Fruit fly (Drosophila melanogaster): ENCODE results near the gene bond.
A peak's percentile ranks its signal among the peaks of the same experiment; 100 is the strongest.

The bond gene

DNA sequence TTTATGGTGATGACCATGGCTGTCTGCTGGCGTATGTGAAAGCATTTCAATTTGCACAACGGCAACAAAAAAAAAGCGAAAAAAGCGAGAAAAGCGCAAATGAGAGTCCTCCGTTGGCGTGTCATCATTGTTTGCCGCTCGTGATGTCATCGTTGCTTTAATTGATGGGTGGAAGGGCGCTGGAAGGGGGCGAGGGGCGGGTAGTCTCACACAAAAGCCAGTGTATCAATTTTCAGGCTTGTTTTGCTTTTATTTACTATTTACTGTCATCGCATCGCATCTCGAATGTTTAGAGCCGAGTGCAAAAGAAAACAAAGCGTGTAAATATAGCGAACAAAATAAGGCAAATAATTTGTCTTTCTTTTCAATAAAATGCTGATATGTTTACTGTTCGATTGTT lies 38.8 kb downstream of the bond start (continued):
- TF ChIP-seq Abd-B (GFP tag; optimal IDR thresholded peaks at IDR 0.05), result no peak
- TF ChIP-seq sima (GFP tag; optimal IDR thresholded peaks at IDR 0.05), result no peak
- peak; percentile 88 for TF ChIP-seq ATbp (GFP tag; optimal IDR thresholded peaks at IDR 0.05)
- TF ChIP-seq Chrac-16 (GFP tag; optimal IDR thresholded peaks at IDR 0.05), result no peak
- TF ChIP-seq CG15269 (tag; optimal IDR thresholded peaks at IDR 0.05), result no peak
- no peak for TF ChIP-seq crc (GFP tag; optimal IDR thresholded peaks at IDR 0.05)
- no peak for TF ChIP-seq pb (GFP tag; optimal IDR thresholded peaks at IDR 0.05)
- TF ChIP-seq ftz-f1 (GFP tag; optimal IDR thresholded peaks at IDR 0.05), result no peak
- peak; percentile 13 for TF ChIP-seq CG6654 (GFP tag; optimal IDR thresholded peaks at IDR 0.05)
- no peak for TF ChIP-seq CG18599 (GFP tag; optimal IDR thresholded peaks at IDR 0.05)
- no peak for TF ChIP-seq E2f1 (GFP tag; IDR thresholded peaks at IDR 0.05)
- TF ChIP-seq hb (GFP tag; IDR thresholded peaks at IDR 0.05; ENCODE audit: partially characterized antibody), result no peak
- TF ChIP-seq CG6813 (GFP tag; optimal IDR thresholded peaks at IDR 0.05), result peak; percentile 72
- TF ChIP-seq ara (GFP tag; IDR thresholded peaks at IDR 0.05), result no peak
- no peak for TF ChIP-seq zen (tag; optimal IDR thresholded peaks at IDR 0.05)
- TF ChIP-seq PHDP (tag; optimal IDR thresholded peaks at IDR 0.05), result peak; percentile 72
- no peak for TF ChIP-seq Sox100B (GFP tag; optimal IDR thresholded peaks at IDR 0.05)
- TF ChIP-seq CoRest (tag; optimal IDR thresholded peaks at IDR 0.05), result peak; percentile 4
- peak; percentile 69 for TF ChIP-seq Blimp-1 (GFP tag; optimal IDR thresholded peaks at IDR 0.05)
- TF ChIP-seq fd96Cb (tag; optimal IDR thresholded peaks at IDR 0.05), result peak; percentile 59
- no peak for TF ChIP-seq CG30020 (tag; optimal IDR thresholded peaks at IDR 0.05)
- peak; percentile 45 for TF ChIP-seq CG15696 (tag; optimal IDR thresholded peaks at IDR 0.05)
- TF ChIP-seq maf-S (GFP tag; optimal IDR thresholded peaks at IDR 0.05), result no peak
- no peak for TF ChIP-seq yki (optimal IDR thresholded peaks at IDR 0.05)
- TF ChIP-seq CG15011 (GFP tag; optimal IDR thresholded peaks at IDR 0.05), result peak; percentile 25
- no peak for TF ChIP-seq shn (GFP tag; optimal IDR thresholded peaks at IDR 0.05)
- no peak for TF ChIP-seq pita (GFP tag; optimal IDR thresholded peaks at IDR 0.05)
- no peak for TF ChIP-seq Bgb (GFP tag; IDR thresholded peaks at IDR 0.05; ENCODE audit: partially characterized antibody)
- peak; percentile 33 for TF ChIP-seq org-1 (GFP tag; optimal IDR thresholded peaks at IDR 0.05)
- TF ChIP-seq CG15479 (GFP tag; optimal IDR thresholded peaks at IDR 0.05), result no peak
- peak; percentile 8 for TF ChIP-seq CG11723 (GFP tag; optimal IDR thresholded peaks at IDR 0.05)
- TF ChIP-seq CG1024 (GFP tag; IDR thresholded peaks at IDR 0.05), result no peak
- TF ChIP-seq tin (GFP tag; optimal IDR thresholded peaks at IDR 0.05), result no peak
- TF ChIP-seq NK7.1 (GFP tag; optimal IDR thresholded peaks at IDR 0.05), result no peak
- no peak for TF ChIP-seq CG9437 (GFP tag; optimal IDR thresholded peaks at IDR 0.05)
- TF ChIP-seq CG31388 (GFP tag; optimal IDR thresholded peaks at IDR 0.05), result no peak
- TF ChIP-seq Atf6 (GFP tag; IDR thresholded peaks at IDR 0.05), result no peak
- TF ChIP-seq ato (GFP tag; IDR thresholded peaks at IDR 0.05; ENCODE audit: partially characterized antibody), result no peak
- peak; percentile 16 for TF ChIP-seq CG10654 (GFP tag; optimal IDR thresholded peaks at IDR 0.05)
- no peak for TF ChIP-seq CG3281 (GFP tag; optimal IDR thresholded peaks at IDR 0.05)
- TF ChIP-seq ind (GFP tag; optimal IDR thresholded peaks at IDR 0.05), result no peak
- no peak for TF ChIP-seq CG9932 (GFP tag; IDR thresholded peaks at IDR 0.05)
- TF ChIP-seq Max (GFP tag; optimal IDR thresholded peaks at IDR 0.05), result no peak
- TF ChIP-seq CG14014 (GFP tag; IDR thresholded peaks at IDR 0.05), result no peak
- no peak for TF ChIP-seq ash1 (GFP tag; optimal IDR thresholded peaks at IDR 0.05)
- no peak for TF ChIP-seq kni (GFP tag; optimal IDR thresholded peaks at IDR 0.05)
- TF ChIP-seq Doc2 (GFP tag; IDR thresholded peaks at IDR 0.05), result no peak
- peak; percentile 21 for TF ChIP-seq CG6765 (GFP tag; optimal IDR thresholded peaks at IDR 0.05)
- TF ChIP-seq esg (GFP tag; conservative IDR thresholded peaks at IDR 0.05), result no peak
- no peak for TF ChIP-seq tna (GFP tag; IDR thresholded peaks at IDR 0.05; ENCODE audit: partially characterized antibody)
- no peak for TF ChIP-seq NfI (GFP tag; optimal IDR thresholded peaks at IDR 0.05)

Data from whole organism, embryonic.